Worm (Caenorhabditis elegans): Measurements from ENCODE around the gene gpa-12.

- TF ChIP-seq hlh-8 (tag; optimal IDR thresholded peaks at IDR 0.05) (no peak), ceh-14 (tag; optimal IDR thresholded peaks at IDR 0.05) (no peak), lim-6 (tag; optimal IDR thresholded peaks at IDR 0.05) (no peak), ceh-24 (tag; optimal IDR thresholded peaks at IDR 0.05) (no peak), ceh-9 (tag; optimal IDR thresholded peaks at IDR 0.05) (no peak), odd-2 (tag; optimal IDR thresholded peaks at IDR 0.05) (no peak), ceh-30 (tag; optimal IDR thresholded peaks at IDR 0.05) (no peak), ztf-16 (tag; optimal IDR thresholded peaks at IDR 0.05) (peak; percentile 31), eyg-1 (tag; optimal IDR thresholded peaks at IDR 0.05) (no peak)
Observed at ce11 chrX:9225273-9225672, 18.1 kb upstream of the gpa-12 start.

Data from whole organism, late embryonic.